Fruit fly (Drosophila melanogaster): ENCODE measurements around the gene CG13398.

CG13398 gene

dm6 chr2L:8362273-8362954 lies 52.6 kb downstream of the CG13398 start, which contains the start of gene CG7627 (continued):
- TF ChIP-seq ap (GFP tag; IDR thresholded peaks at IDR 0.05) (0 out of 2 replicates have a peak, but pooled peaks have one; percentile 51), pb (GFP tag; optimal IDR thresholded peaks at IDR 0.05) (peak; percentile 67), inv (GFP tag; IDR thresholded peaks at IDR 0.05; ENCODE audit: partially characterized antibody) (no peak), lov (optimal IDR thresholded peaks at IDR 0.05) (no peak), lov (GFP tag; IDR thresholded peaks at IDR 0.05) (peak; percentile 68; the same call in 2 of the 3 replicates), nmo (GFP tag; optimal IDR thresholded peaks at IDR 0.05) (peak; percentile 67), dpn (GFP tag; optimal IDR thresholded peaks at IDR 0.05) (peak; percentile 67 to 77), Ets65A (GFP tag) (peak; percentile 97), CG10147 (GFP tag; optimal IDR thresholded peaks at IDR 0.05) (peak; percentile 21), Dip3 (GFP tag; optimal IDR thresholded peaks at IDR 0.05) (peak; percentile 73), NC2β (GFP tag; optimal IDR thresholded peaks at IDR 0.05) (peak; percentile 49), Xbp1 (GFP tag; optimal IDR thresholded peaks at IDR 0.05) (peak; percentile 72), Meics (GFP tag; optimal IDR thresholded peaks at IDR 0.05) (peak; percentile 84), Jarid2 (GFP tag; optimal IDR thresholded peaks at IDR 0.05) (peak; percentile 65), CG5180 (GFP tag; optimal IDR thresholded peaks at IDR 0.05) (peak; percentile 58), CG4282 (GFP tag; optimal IDR thresholded peaks at IDR 0.05) (no peak), peb (GFP tag; IDR thresholded peaks at IDR 0.05) (peak; percentile 65), dysf (GFP tag; IDR thresholded peaks at IDR 0.05) (peak; percentile 86), slbo (GFP tag; IDR thresholded peaks at IDR 0.05) (peak; percentile 87), MBD-R2 (GFP tag; IDR thresholded peaks at IDR 0.05) (no peak; the same call in 1 of the 2 replicates), CG10565 (GFP tag; optimal IDR thresholded peaks at IDR 0.05) (no peak), CG11398 (GFP tag; optimal IDR thresholded peaks at IDR 0.05) (no peak), bab2 (GFP tag; optimal IDR thresholded peaks at IDR 0.05) (peak; percentile 74), CG34422 (GFP tag; IDR thresholded peaks at IDR 0.05) (peak; percentile 79), Antp (GFP tag; optimal IDR thresholded peaks at IDR 0.05) (peak; percentile 70), CkIIα-i1 (GFP tag; IDR thresholded peaks at IDR 0.05) (0 out of 2 replicates have a peak, but pooled peaks have one; percentile 37), schlank (tag; optimal IDR thresholded peaks at IDR 0.05) (peak; percentile 64), CHES-1-like (GFP tag; optimal IDR thresholded peaks at IDR 0.05) (peak; percentile 84), lola (GFP tag; optimal IDR thresholded peaks at IDR 0.05) (peak in 1 of 3 experiments; percentile 43), ato (GFP tag; IDR thresholded peaks at IDR 0.05; ENCODE audit: partially characterized antibody) (no peak), CG12659 (GFP tag; optimal IDR thresholded peaks at IDR 0.05) (peak; percentile 73), CG17802 (tag; optimal IDR thresholded peaks at IDR 0.05) (peak; percentile 34), CG33213 (GFP tag; optimal IDR thresholded peaks at IDR 0.05) (peak; percentile 34), kay (GFP tag; optimal IDR thresholded peaks at IDR 0.05) (peak; percentile 31), CoRest (tag; optimal IDR thresholded peaks at IDR 0.05) (peak; percentile 68), Kr (GFP tag; optimal IDR thresholded peaks at IDR 0.05) (no peak), sens (GFP tag) (peak; percentile 96), E2f2 (GFP tag; IDR thresholded peaks at IDR 0.05) (no peak), CG1603 (tag; optimal IDR thresholded peaks at IDR 0.05) (peak; percentile 80), Lpt (GFP tag; optimal IDR thresholded peaks at IDR 0.05) (no peak), Oli (tag; optimal IDR thresholded peaks at IDR 0.05) (peak; percentile 54), Nf-YA (GFP tag; IDR thresholded peaks at IDR 0.05) (peak; percentile 53; the same call in 1 of the 2 replicates), HLHmδ (GFP tag; optimal IDR thresholded peaks at IDR 0.05) (no peak), salm (tag; optimal IDR thresholded peaks at IDR 0.05) (no peak), lilli (GFP tag; optimal IDR thresholded peaks at IDR 0.05) (peak; percentile 89), D19B (GFP tag; optimal IDR thresholded peaks at IDR 0.05) (peak; percentile 64), sna (GFP tag; IDR thresholded peaks at IDR 0.05; ENCODE audit: partially characterized antibody) (no peak), CG2678 (tag; optimal IDR thresholded peaks at IDR 0.05) (peak; percentile 88), lbe (GFP tag; optimal IDR thresholded peaks at IDR 0.05) (peak; percentile 65), Fer1 (GFP tag; optimal IDR thresholded peaks at IDR 0.05) (peak; percentile 86)

Measured in whole organism, embryonic.